Fruit fly (Drosophila melanogaster) whole organism, embryonic: ENCODE measurements around the gene Ugt49B2.

Source experiments
- CG11093 ChIP-seq: fragments of 200-800 bp; sonication (Bioruptor generic); IDR thresholded peaks from 3 replicates; pipeline ENCODE4 v1.3.6; 2022; ENCODE audit warnings: missing biosample characterization, missing genetic modification characterization
- CG11456 ChIP-seq: fragments of 200-800 bp; sonication (Bioruptor generic); IDR thresholded peaks from 3 replicates; pipeline ENCODE4 v1.3.6; 2022; ENCODE audit warnings: missing biosample characterization, missing genetic modification characterization
- CG11696 ChIP-seq: fragments of 200-800 bp; sonication (Bioruptor generic); IDR thresholded peaks from 2 replicates; pipeline ENCODE4 v1.3.6; 2022; ENCODE audit warnings: missing biosample characterization, missing genetic modification characterization
- CG12104 ChIP-seq: fragments of 200-800 bp; sonication (Bioruptor generic); optimal IDR thresholded peaks from 3 replicates; lab custom pipeline; 2016; ENCODE audit warnings: missing biosample characterization, missing genetic modification characterization
- CG15073 ChIP-seq: fragments of 200-800 bp; sonication (Bioruptor generic); optimal IDR thresholded peaks from 2 replicates; lab custom pipeline; 2016; ENCODE audit warnings: missing biosample characterization, missing genetic modification characterization
- CG17385 ChIP-seq: fragments of 200-800 bp; sonication (Bioruptor generic); optimal IDR thresholded peaks from 3 replicates; lab custom pipeline; 2018; ENCODE audit warnings: missing biosample characterization, mild to moderate bottlenecking, missing genetic modification characterization
- CG32772 ChIP-seq: fragments of 200-800 bp; sonication (Bioruptor generic); IDR thresholded peaks from 2 replicates; pipeline ENCODE4 v1.3.6; 2022; ENCODE audit warnings: missing biosample characterization, missing genetic modification characterization
- CG33557 ChIP-seq: fragments of 200-800 bp; sonication (Bioruptor generic); optimal IDR thresholded peaks from 2 replicates; lab custom pipeline; 2019; ENCODE audit warnings: missing biosample characterization, mild to moderate bottlenecking, missing genetic modification characterization, moderate library complexity
- CG3838 ChIP-seq: fragments of 200-800 bp; sonication (Bioruptor generic); optimal IDR thresholded peaks from 3 replicates; lab custom pipeline; 2016; ENCODE audit warnings: missing biosample characterization, missing genetic modification characterization
- CG6683 ChIP-seq: fragments of 200-800 bp; sonication (Bioruptor generic); optimal IDR thresholded peaks from 2 replicates; lab custom pipeline; 2017; ENCODE audit warnings: missing biosample characterization, mild to moderate bottlenecking, missing genetic modification characterization, missing genetic modification reagents
- CG7556 ChIP-seq: fragments of 200-800 bp; sonication (Bioruptor generic); optimal IDR thresholded peaks from 2 replicates; lab custom pipeline; 2017; ENCODE audit warnings: missing biosample characterization, mild to moderate bottlenecking, missing genetic modification characterization
- CG9817 ChIP-seq: fragments of 200-800 bp; sonication (Bioruptor generic); optimal IDR thresholded peaks from 2 replicates; lab custom pipeline; 2018; ENCODE audit warnings: missing biosample characterization, mild to moderate bottlenecking, missing genetic modification characterization, moderate library complexity
- CoRest ChIP-seq: fragments of 200-800 bp; sonication (Bioruptor generic); optimal IDR thresholded peaks from 3 replicates; lab custom pipeline; 2018; ENCODE audit warnings: missing biosample characterization, mild to moderate bottlenecking, missing genetic modification characterization, moderate library complexity
- Dref ChIP-seq: fragments of 200-800 bp; sonication (Bioruptor generic); IDR thresholded peaks from 2 replicates; pipeline ENCODE4 v1.3.6; 2022; ENCODE audit warnings: missing biosample characterization, missing genetic modification characterization
- Fer1 ChIP-seq: fragments of 200-800 bp; sonication (Bioruptor generic); optimal IDR thresholded peaks from 2 replicates; lab custom pipeline; 2017; ENCODE audit warnings: missing biosample characterization, mild to moderate bottlenecking, missing genetic modification characterization
- H2.0 ChIP-seq: fragments of 200-800 bp; sonication (Bioruptor generic); IDR thresholded peaks from 2 replicates; pipeline ENCODE4 v1.3.6; 2022; ENCODE audit warnings: missing biosample characterization, missing genetic modification characterization
- HLHmδ ChIP-seq: fragments of 200-800 bp; sonication (Bioruptor generic); optimal IDR thresholded peaks from 2 replicates; lab custom pipeline; 2018; ENCODE audit warnings: missing biosample characterization, mild to moderate bottlenecking, missing genetic modification characterization, moderate library complexity
- Hr78 ChIP-seq, 2 experiments: fragments of 200-800 bp in 1 of 2; fragments of >200 bp in 1 of 2; sonication (Bioruptor generic) in 1 of 2; optimal IDR thresholded peaks; 2 replicates each; lab custom pipeline; 2017 to 2019; ENCODE audit warnings: missing biosample characterization in 2 of 2, missing genetic modification characterization in 2 of 2, mild to moderate bottlenecking in 1 of 2, moderate library complexity in 1 of 2
- Ravus ChIP-seq: fragments of 200-800 bp; sonication (Bioruptor generic); IDR thresholded peaks from 2 replicates; pipeline ENCODE4 v1.3.6; 2022; ENCODE audit warnings: missing biosample characterization, missing genetic modification characterization
- Tbp ChIP-seq: fragments of >200 bp; optimal IDR thresholded peaks from 2 replicates; lab custom pipeline; 2018; ENCODE audit warnings: missing biosample characterization, missing genetic modification characterization
- al ChIP-seq: fragments of 200-800 bp; sonication (Bioruptor generic); IDR thresholded peaks from 2 replicates; pipeline ENCODE4 v1.3.6; 2022; ENCODE audit warnings: missing biosample characterization, missing genetic modification characterization
- ase ChIP-seq: fragments of 200-800 bp; sonication (Bioruptor generic); IDR thresholded peaks from 3 replicates; pipeline ENCODE4 v1.3.6; 2022; ENCODE audit warnings: missing biosample characterization, missing genetic modification characterization
- ato ChIP-seq: fragments of 200-800 bp; sonication (Bioruptor generic); IDR thresholded peaks from 2 replicates; pipeline ENCODE4 v1.3.6; 2022; ENCODE audit warnings: missing biosample characterization, missing genetic modification characterization; ENCODE audit not compliant: partially characterized antibody
- caup ChIP-seq: fragments of 200-800 bp; sonication (Bioruptor generic); optimal IDR thresholded peaks from 3 replicates; lab custom pipeline; 2017; ENCODE audit warnings: missing biosample characterization, mild to moderate bottlenecking, missing genetic modification characterization, moderate library complexity; ENCODE audit not compliant: severe bottlenecking
- crol ChIP-seq: fragments of 200-800 bp; sonication (Bioruptor generic); IDR thresholded peaks from 2 replicates; pipeline ENCODE4 v1.3.6; 2022; ENCODE audit warnings: missing biosample characterization, missing genetic modification characterization
- dan ChIP-seq: fragments of 200-800 bp; sonication (Bioruptor generic); IDR thresholded peaks from 2 replicates; pipeline ENCODE4 v1.3.6; 2022; ENCODE audit warnings: missing biosample characterization, missing genetic modification characterization
- fd96Cb ChIP-seq: fragments of 200-800 bp; sonication (Bioruptor generic); optimal IDR thresholded peaks from 2 replicates; lab custom pipeline; 2018; ENCODE audit warnings: missing biosample characterization, mild to moderate bottlenecking, missing genetic modification characterization, moderate library complexity
- hb ChIP-seq: fragments of 200-800 bp; sonication (Bioruptor generic); IDR thresholded peaks from 3 replicates; pipeline ENCODE4 v1.3.6; 2022; ENCODE audit warnings: missing biosample characterization, missing genetic modification characterization; ENCODE audit not compliant: partially characterized antibody
- hth ChIP-seq: fragments of >200 bp; optimal IDR thresholded peaks from 2 replicates; lab custom pipeline; 2017; ENCODE audit warnings: inconsistent platforms
- kni ChIP-seq: fragments of 200-800 bp; sonication (Bioruptor generic); optimal IDR thresholded peaks from 3 replicates; lab custom pipeline; 2017; ENCODE audit warnings: mild to moderate bottlenecking, missing biosample characterization, missing genetic modification reagents, missing genetic modification characterization
- knrl ChIP-seq: fragments of 200-800 bp; sonication (Bioruptor generic); IDR thresholded peaks from 3 replicates; pipeline ENCODE4 v1.3.6; 2022; ENCODE audit warnings: missing biosample characterization, missing genetic modification characterization; ENCODE audit not compliant: partially characterized antibody
- lmd ChIP-seq: fragments of 200-800 bp; sonication (Bioruptor generic); IDR thresholded peaks from 2 replicates; pipeline ENCODE4 v1.3.6; 2022; ENCODE audit warnings: missing biosample characterization, missing genetic modification characterization
- lov ChIP-seq, 2 experiments: fragments of 200-800 bp in 1 of 2; fragments of >200 bp in 1 of 2; sonication (Bioruptor generic) in 1 of 2; IDR thresholded peaks in 1 of 2; optimal IDR thresholded peaks in 1 of 2; 2 replicates in 1 of 2; 3 replicates in 1 of 2; pipeline versions ENCODE4 v1.3.6 to Lab custom; 2017 to 2022; ENCODE audit warnings: missing biosample characterization in 1 of 2, missing genetic modification characterization in 1 of 2
- mld ChIP-seq: fragments of 200-800 bp; sonication (Bioruptor generic); IDR thresholded peaks from 3 replicates; pipeline ENCODE4 v1.3.6; 2022; ENCODE audit warnings: missing biosample characterization, missing genetic modification characterization; ENCODE audit not compliant: partially characterized antibody
- peb ChIP-seq: fragments of 200-800 bp; sonication (Bioruptor generic); IDR thresholded peaks from 2 replicates; pipeline ENCODE4 v1.3.6; 2022; ENCODE audit warnings: missing biosample characterization, missing genetic modification characterization
- trem ChIP-seq: fragments of 200-800 bp; optimal IDR thresholded peaks from 3 replicates; lab custom pipeline; 2019; ENCODE audit warnings: missing biosample characterization, mild to moderate bottlenecking, missing genetic modification characterization, moderate library complexity
- wor ChIP-seq: fragments of 200-800 bp; sonication (Bioruptor generic); IDR thresholded peaks from 2 replicates; pipeline ENCODE4 v1.3.6; 2022; ENCODE audit warnings: missing biosample characterization, missing genetic modification characterization
- zfh1 ChIP-seq: fragments of 200-800 bp; sonication (Bioruptor generic); IDR thresholded peaks from 3 replicates; pipeline ENCODE4 v1.3.6; 2022; ENCODE audit warnings: missing biosample characterization, missing genetic modification characterization

Gene Ugt49B2

DNA sequence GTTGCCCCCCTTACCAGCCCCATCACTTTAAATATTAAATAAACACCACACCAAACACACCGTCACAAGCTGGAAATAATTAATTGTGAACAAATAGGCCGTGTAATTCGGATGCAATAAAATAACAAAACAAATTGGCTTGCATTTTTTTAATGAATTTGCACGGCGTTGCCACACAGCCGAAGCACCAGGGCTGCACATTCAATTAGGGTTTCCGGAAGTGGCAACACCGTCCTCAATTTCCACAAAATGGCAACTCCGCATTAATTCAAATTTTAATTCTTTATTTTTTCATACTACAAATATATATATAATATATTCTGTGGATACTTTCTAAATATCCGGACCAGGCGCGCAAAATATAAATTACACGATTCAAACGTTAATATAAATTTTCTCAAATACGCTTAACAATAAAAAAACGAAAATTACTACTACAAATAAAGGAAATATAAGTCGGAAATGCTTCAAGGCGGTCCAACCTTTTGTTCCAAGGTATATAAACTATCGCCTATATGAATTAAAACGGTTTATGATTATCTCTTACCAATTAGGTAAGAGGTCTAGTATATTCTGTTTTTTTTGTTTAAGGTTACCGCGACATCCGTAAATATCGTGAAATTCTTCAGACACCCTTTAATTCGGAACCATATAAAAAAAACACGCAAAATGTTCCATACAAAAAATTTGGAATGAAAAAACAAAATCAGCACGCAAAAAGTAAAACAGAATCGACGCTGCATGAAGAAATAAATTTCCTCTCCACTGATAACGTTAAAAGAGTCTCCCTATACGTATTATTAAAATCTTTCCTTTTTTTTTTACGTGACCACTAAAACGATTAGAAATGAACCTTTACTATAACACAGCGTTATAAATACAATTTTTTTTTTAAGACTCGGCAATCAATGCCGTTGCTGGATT is 25.9 kb downstream of the Ugt49B2 start (continued):
- TF ChIP-seq kni (GFP tag; lab: Kevin White, UChicago) (peak; percentile 65), al (0 out of 2 replicates have a peak, but pooled peaks have one; percentile 8), knrl (GFP tag; lab: Robert Waterston, UW) (peak; percentile 55; the same call in 2 of the 3 replicates), CoRest (tag; lab: Kevin White, UChicago) (no peak), Ravus (no peak), Hr78 (GFP tag; optimal IDR thresholded peaks at IDR 0.05; lab: Kevin White, UChicago) (no peak), caup (GFP tag; lab: Kevin White, UChicago) (peak; percentile 79), CG9817 (tag; lab: Kevin White, UChicago) (peak; percentile 60), CG7556 (no peak), fd96Cb (tag; lab: Kevin White, UChicago) (no peak), CG6683 (GFP tag; lab: Kevin White, UChicago) (no peak), CG33557 (no peak)
- TF ChIP-seq, all 482 proteins: peak for 155

DNA sequence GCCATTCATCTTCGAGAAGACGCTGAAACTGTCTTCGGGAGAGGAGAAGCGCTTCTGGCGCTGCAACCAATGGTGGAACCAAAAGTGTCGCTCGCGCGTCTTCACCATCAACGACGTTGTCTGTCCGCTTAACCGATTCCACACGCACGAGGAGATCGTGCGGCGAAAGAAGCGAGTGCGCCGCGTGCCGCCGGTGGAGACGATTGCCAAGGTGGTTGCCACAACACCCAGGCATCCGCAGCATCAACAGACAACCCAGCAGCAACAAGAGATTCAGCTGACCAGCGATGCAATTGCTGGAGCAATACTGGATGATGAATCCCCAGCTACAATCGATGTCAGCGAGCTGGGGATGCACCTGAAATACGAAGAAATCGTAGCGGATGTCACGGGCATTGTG is 31.1 kb downstream of the Ugt49B2 start:
- TF ChIP-seq Dref (GFP tag; lab: Robert Waterston, UW) (0 out of 2 replicates have a peak, but pooled peaks have one; percentile 29), lov (optimal IDR thresholded peaks at IDR 0.05; lab: Kevin White, UChicago) (no peak), lov (GFP tag; IDR thresholded peaks at IDR 0.05; lab: Robert Waterston, UW) (0 out of 3 replicates have a peak, but pooled peaks have one; percentile 43), CG11456 (GFP tag; lab: Robert Waterston, UW) (peak; percentile 66; the same call in 2 of the 3 replicates), Fer1 (GFP tag; lab: Kevin White, UChicago) (no peak), CG17385 (GFP tag; lab: Kevin White, UChicago) (no peak), zfh1 (0 out of 3 replicates have a peak, but pooled peaks have one; percentile 30), dan (GFP tag; lab: Robert Waterston, UW) (0 out of 2 replicates have a peak, but pooled peaks have one; percentile 13), ato (GFP tag; lab: Robert Waterston, UW) (peak; percentile 65), CG3838 (no peak), trem (tag; lab: Kevin White, UChicago) (no peak), CG12104 (no peak), peb (GFP tag; lab: Robert Waterston, UW) (peak; percentile 9; the same call in 1 of the 2 replicates), mld (GFP tag; lab: Robert Waterston, UW) (0 out of 3 replicates have a peak, but pooled peaks have one; percentile 40), hth (lab: Kevin White, UChicago) (no peak), Tbp (GFP tag; lab: Kevin White, UChicago) (no peak), CG6683 (GFP tag; lab: Kevin White, UChicago) (no peak), lmd (GFP tag; lab: Robert Waterston, UW) (peak; percentile 18; the same call in 1 of the 2 replicates), knrl (GFP tag; lab: Robert Waterston, UW) (no peak), H2.0 (no peak), CG11696 (GFP tag; lab: Robert Waterston, UW) (no peak), CG32772 (GFP tag; lab: Robert Waterston, UW) (0 out of 2 replicates have a peak, but pooled peaks have one; percentile 7), crol (GFP tag; lab: Robert Waterston, UW) (no peak), HLHmδ (GFP tag; lab: Kevin White, UChicago) (no peak), CG11093 (GFP tag; lab: Robert Waterston, UW) (peak; percentile 69; the same call in 2 of the 3 replicates), wor (GFP tag; lab: Robert Waterston, UW) (no peak), ase (GFP tag; lab: Robert Waterston, UW) (0 out of 3 replicates have a peak, but pooled peaks have one; percentile 6), CG15073 (GFP tag; lab: Kevin White, UChicago) (no peak), hb (GFP tag; lab: Robert Waterston, UW) (0 out of 3 replicates have a peak, but pooled peaks have one; percentile 26)
